Worm (Caenorhabditis elegans) whole organism, L3 larva: Measurements from ENCODE around the gene sru-27.

Experiments
- ceh-82 ChIP-seq: fragments of 150-350 bp; optimal IDR thresholded peaks from 2 replicates; lab custom pipeline; 2014; ENCODE audit warnings: missing biosample characterization, missing genetic modification characterization
- egl-27 ChIP-seq: sonication (generic microtip); optimal IDR thresholded peaks from 4 replicates; lab custom pipeline; 2017; ENCODE audit warnings: missing biosample characterization, missing genetic modification reagents, missing genetic modification characterization
- elt-1 ChIP-seq: fragments of 150-350 bp; optimal IDR thresholded peaks from 2 replicates; lab custom pipeline; 2014; ENCODE audit warnings: missing biosample characterization, missing genetic modification characterization
- elt-2 ChIP-seq: sonication (generic microtip); optimal IDR thresholded peaks from 2 replicates; lab custom pipeline; 2016; ENCODE audit warnings: missing genetic modification reagents, mild to moderate bottlenecking, missing genetic modification characterization, missing compliant biosample characterization
- elt-3 ChIP-seq, 3 experiments: fragments of 150-350 bp in 1 of 3; sonication (generic microtip) in 2 of 3; optimal IDR thresholded peaks; 2 replicates in 2 of 3; 4 replicates in 1 of 3; lab custom pipeline; 2014 to 2017; ENCODE audit warnings: missing biosample characterization in 3 of 3, missing genetic modification characterization in 3 of 3
- jun-1 ChIP-seq: fragments of 150-350 bp; optimal IDR thresholded peaks from 2 replicates; lab custom pipeline; 2014; ENCODE audit warnings: missing biosample characterization, missing genetic modification reagents, missing genetic modification characterization
- mdl-1 ChIP-seq: fragments of 150-350 bp; optimal IDR thresholded peaks from 2 replicates; lab custom pipeline; 2014; ENCODE audit warnings: missing biosample characterization, missing genetic modification characterization
- nhr-12 ChIP-seq: fragments of 150-350 bp; optimal IDR thresholded peaks from 2 replicates; lab custom pipeline; 2014; ENCODE audit warnings: missing biosample characterization, missing genetic modification characterization
- nhr-77 ChIP-seq: fragments of 150-350 bp; optimal IDR thresholded peaks from 2 replicates; lab custom pipeline; 2014; ENCODE audit warnings: missing biosample characterization, missing genetic modification characterization
- pqm-1 ChIP-seq: fragments of 150-350 bp; optimal IDR thresholded peaks from 2 replicates; lab custom pipeline; 2017; ENCODE audit warnings: missing biosample characterization, missing genetic modification characterization, inconsistent platforms
- tbx-2 ChIP-seq: sonication (generic microtip); optimal IDR thresholded peaks from 2 replicates; lab custom pipeline; 2016; ENCODE audit warnings: mild to moderate bottlenecking, missing genetic modification characterization, missing compliant biosample characterization
- unc-62 ChIP-seq: fragments of 150-350 bp; sonication (generic microtip); optimal IDR thresholded peaks from 4 replicates; lab custom pipeline; 2014; ENCODE audit warnings: missing biosample characterization, missing genetic modification reagents, missing genetic modification characterization
- zag-1 ChIP-seq: fragments of 150-350 bp; optimal IDR thresholded peaks from 2 replicates; lab custom pipeline; 2014; ENCODE audit warnings: missing biosample characterization, missing genetic modification characterization

ce11 chrV:1464543-1465040 lies 34.6 kb upstream of the sru-27 start, which contains the start of the genes fpn-1.2 and pqn-54:
- no peak for TF ChIP-seq nhr-77 (tag; lab: Kevin White, UChicago)
- no peak for TF ChIP-seq zag-1
- TF ChIP-seq elt-1 (tag; lab: Kevin White, UChicago), result no peak
- no peak for TF ChIP-seq unc-62 (GFP tag; lab: Kevin White, UChicago)
- no peak for TF ChIP-seq mdl-1
- no peak for TF ChIP-seq elt-3 (tag; optimal IDR thresholded peaks at IDR 0.05; lab: Kevin White, UChicago)
- peak; percentile 20 for TF ChIP-seq pqm-1 (tag; lab: Kevin White, UChicago)
- TF ChIP-seq elt-2 (tag; lab: Kevin White, UChicago), result peak; percentile 53
- TF ChIP-seq tbx-2 (tag; lab: Kevin White, UChicago), result no peak
- TF ChIP-seq egl-27 (tag; lab: Kevin White, UChicago), result no peak
- no peak for TF ChIP-seq jun-1 (tag; lab: Kevin White, UChicago)
- no peak for TF ChIP-seq nhr-12 (tag; lab: Kevin White, UChicago)
- TF ChIP-seq ceh-82 (tag; lab: Kevin White, UChicago), result no peak
